Fruit fly (Drosophila melanogaster) whole organism, embryonic: Measurements from ENCODE around the gene CG42824.
A peak's percentile ranks its signal among the peaks of the same experiment; 100 is the strongest.

Source experiments
- CG10321 ChIP-seq: fragments of 200-800 bp; sonication (Bioruptor generic); IDR thresholded peaks from 2 replicates; pipeline ENCODE4 v1.3.6; 2022; ENCODE audit warnings: missing biosample characterization, missing genetic modification characterization
- CG10431 ChIP-seq: fragments of 200-800 bp; sonication (Bioruptor generic); optimal IDR thresholded peaks from 3 replicates; lab custom pipeline; 2018; ENCODE audit warnings: missing biosample characterization, mild to moderate bottlenecking, missing genetic modification characterization
- CG10462 ChIP-seq: fragments of 200-800 bp; sonication (Bioruptor generic); optimal IDR thresholded peaks from 2 replicates; lab custom pipeline; 2016; ENCODE audit warnings: missing biosample characterization, missing genetic modification characterization
- CG10959 ChIP-seq: fragments of 200-800 bp; sonication (Bioruptor generic); IDR thresholded peaks from 2 replicates; pipeline ENCODE4 v1.3.6; 2022; ENCODE audit warnings: missing biosample characterization, missing genetic modification characterization
- CG11560 ChIP-seq: fragments of 200-800 bp; sonication (Bioruptor generic); IDR thresholded peaks from 3 replicates; pipeline ENCODE4 v1.3.6; 2022; ENCODE audit warnings: missing biosample characterization, missing genetic modification characterization
- CG13123 ChIP-seq: fragments of 200-800 bp; sonication (Bioruptor generic); optimal IDR thresholded peaks from 2 replicates; lab custom pipeline; 2016; ENCODE audit warnings: missing biosample characterization, missing genetic modification characterization
- CG14441 ChIP-seq: fragments of 200-800 bp; sonication (Bioruptor generic); IDR thresholded peaks from 2 replicates; pipeline ENCODE4 v1.3.6; 2022; ENCODE audit warnings: missing biosample characterization, missing genetic modification characterization
- CG17328 ChIP-seq: fragments of 200-800 bp; sonication (Bioruptor generic); IDR thresholded peaks from 2 replicates; pipeline ENCODE4 v1.3.6; 2022; ENCODE audit warnings: missing biosample characterization, missing genetic modification characterization
- CG2120 ChIP-seq: fragments of 200-800 bp; sonication (Bioruptor generic); optimal IDR thresholded peaks from 3 replicates; lab custom pipeline; 2016; ENCODE audit warnings: missing biosample characterization, missing genetic modification characterization
- CG30403 ChIP-seq: fragments of 200-800 bp; sonication (Bioruptor generic); optimal IDR thresholded peaks from 3 replicates; lab custom pipeline; 2016; ENCODE audit warnings: missing biosample characterization, missing genetic modification characterization
- CG3163 ChIP-seq: fragments of 200-800 bp; sonication (Bioruptor generic); optimal IDR thresholded peaks from 3 replicates; lab custom pipeline; 2016; ENCODE audit warnings: missing biosample characterization, missing genetic modification characterization
- CG34224 ChIP-seq: fragments of 200-800 bp; sonication (Bioruptor generic); IDR thresholded peaks from 3 replicates; pipeline ENCODE4 v1.3.6; 2022; ENCODE audit warnings: missing biosample characterization, missing genetic modification characterization; ENCODE audit not compliant: partially characterized antibody
- CG4328 ChIP-seq: fragments of 200-800 bp; sonication (Bioruptor generic); optimal IDR thresholded peaks from 3 replicates; lab custom pipeline; 2017; ENCODE audit warnings: missing biosample characterization, missing genetic modification reagents, missing genetic modification characterization
- CG4404 ChIP-seq: fragments of 200-800 bp; sonication (Bioruptor generic); IDR thresholded peaks from 2 replicates; pipeline ENCODE4 v1.3.6; 2022; ENCODE audit warnings: missing biosample characterization, missing genetic modification characterization
- CG4424 ChIP-seq: fragments of 200-800 bp; sonication (Bioruptor generic); optimal IDR thresholded peaks from 3 replicates; lab custom pipeline; 2016; ENCODE audit warnings: missing biosample characterization, missing genetic modification characterization
- CG4617 ChIP-seq: fragments of 200-800 bp; sonication (Bioruptor generic); optimal IDR thresholded peaks from 3 replicates; lab custom pipeline; 2016; ENCODE audit warnings: missing biosample characterization, missing genetic modification characterization, borderline replicate concordance
- CG6689 ChIP-seq: fragments of 200-800 bp; sonication (Bioruptor generic); IDR thresholded peaks from 2 replicates; pipeline ENCODE4 v1.3.6; 2022; ENCODE audit warnings: missing biosample characterization, missing genetic modification characterization
- CG9797 ChIP-seq: fragments of 200-800 bp; sonication (Bioruptor generic); optimal IDR thresholded peaks from 3 replicates; lab custom pipeline; 2018; ENCODE audit warnings: missing biosample characterization, mild to moderate bottlenecking, missing genetic modification characterization
- D19B ChIP-seq: fragments of 200-800 bp; sonication (Bioruptor generic); optimal IDR thresholded peaks from 2 replicates; lab custom pipeline; 2017; ENCODE audit warnings: missing biosample characterization, mild to moderate bottlenecking, missing genetic modification characterization
- H2.0 ChIP-seq: fragments of 200-800 bp; sonication (Bioruptor generic); IDR thresholded peaks from 2 replicates; pipeline ENCODE4 v1.3.6; 2022; ENCODE audit warnings: missing biosample characterization, missing genetic modification characterization
- HLH4C ChIP-seq: fragments of 200-800 bp; sonication (Bioruptor generic); IDR thresholded peaks from 3 replicates; pipeline ENCODE4 v1.3.6; 2022; ENCODE audit warnings: missing biosample characterization, missing genetic modification characterization; ENCODE audit not compliant: partially characterized antibody
- Hand ChIP-seq: fragments of 200-800 bp; sonication (Bioruptor generic); optimal IDR thresholded peaks from 2 replicates; lab custom pipeline; 2017; ENCODE audit warnings: mild to moderate bottlenecking, missing biosample characterization, missing genetic modification reagents, missing genetic modification characterization
- Hsf ChIP-seq: fragments of 200-800 bp; sonication (Bioruptor generic); optimal IDR thresholded peaks from 3 replicates; lab custom pipeline; 2016; ENCODE audit warnings: missing biosample characterization, missing genetic modification characterization
- Lpt ChIP-seq: fragments of >200 bp; optimal IDR thresholded peaks from 2 replicates; lab custom pipeline; 2018; ENCODE audit warnings: missing biosample characterization, missing genetic modification characterization
- NFAT ChIP-seq: fragments of 200-800 bp; sonication (Bioruptor generic); IDR thresholded peaks from 2 replicates; pipeline ENCODE4 v1.3.6; 2022; ENCODE audit warnings: missing biosample characterization, missing genetic modification characterization
- Nf-YC ChIP-seq: fragments of 200-800 bp; optimal IDR thresholded peaks from 3 replicates; lab custom pipeline; 2019; ENCODE audit warnings: missing biosample characterization, mild to moderate bottlenecking, missing genetic modification characterization, moderate library complexity
- Oaz ChIP-seq: fragments of 200-800 bp; sonication (Bioruptor generic); IDR thresholded peaks from 2 replicates; pipeline ENCODE4 v1.3.6; 2022; ENCODE audit warnings: missing biosample characterization, missing genetic modification characterization
- Rx ChIP-seq: fragments of 200-800 bp; sonication (Bioruptor generic); IDR thresholded peaks from 2 replicates; pipeline ENCODE4 v1.3.6; 2022; ENCODE audit warnings: missing biosample characterization, missing genetic modification characterization
- btn ChIP-seq: fragments of 200-800 bp; sonication (Bioruptor generic); optimal IDR thresholded peaks from 2 replicates; lab custom pipeline; 2016; ENCODE audit warnings: missing biosample characterization, missing genetic modification characterization
- cas ChIP-seq: fragments of 200-800 bp; sonication (Bioruptor generic); IDR thresholded peaks from 2 replicates; pipeline ENCODE4 v1.3.6; 2022; ENCODE audit warnings: missing biosample characterization, missing genetic modification characterization
- chinmo ChIP-seq: fragments of 200-800 bp; sonication (Bioruptor generic); IDR thresholded peaks from 4 replicates; pipeline ENCODE4 v1.3.6; 2022; ENCODE audit warnings: missing biosample characterization, missing genetic modification characterization; ENCODE audit not compliant: partially characterized antibody
- ci ChIP-seq: fragments of 200-800 bp; sonication (Bioruptor generic); IDR thresholded peaks from 3 replicates; pipeline ENCODE4 v1.3.6; 2022; ENCODE audit warnings: missing biosample characterization, missing genetic modification characterization
- crp ChIP-seq, 2 experiments: fragments of 200-800 bp; sonication (Bioruptor generic); optimal IDR thresholded peaks; 2 replicates in 1 of 2; 3 replicates in 1 of 2; lab custom pipeline; 2017; ENCODE audit warnings: missing biosample characterization in 2 of 2, missing genetic modification characterization in 2 of 2, mild to moderate bottlenecking in 1 of 2, moderate library complexity in 1 of 2
- dpn ChIP-seq, 2 experiments: fragments of 200-800 bp; sonication (Bioruptor generic); optimal IDR thresholded peaks; 3 replicates each; lab custom pipeline; 2016; ENCODE audit warnings: missing biosample characterization in 2 of 2, missing genetic modification characterization in 2 of 2
- ewg ChIP-seq: fragments of 200-800 bp; sonication (Bioruptor generic); optimal IDR thresholded peaks from 3 replicates; lab custom pipeline; 2017; ENCODE audit warnings: mild to moderate bottlenecking, missing biosample characterization, missing genetic modification reagents, missing genetic modification characterization
- gcm2 ChIP-seq: fragments of 200-800 bp; sonication (Bioruptor generic); optimal IDR thresholded peaks from 2 replicates; lab custom pipeline; 2016; ENCODE audit warnings: missing biosample characterization, missing genetic modification characterization
- hbn ChIP-seq: fragments of 200-800 bp; sonication (Bioruptor generic); IDR thresholded peaks from 2 replicates; pipeline ENCODE4 v1.3.6; 2022; ENCODE audit warnings: missing biosample characterization, missing genetic modification characterization; ENCODE audit not compliant: partially characterized antibody
- hkb ChIP-seq, 2 experiments: fragments of 200-800 bp in 1 of 2; fragments of >200 bp in 1 of 2; sonication (Bioruptor generic) in 1 of 2; IDR thresholded peaks in 1 of 2; optimal IDR thresholded peaks in 1 of 2; 2 replicates each; pipeline versions ENCODE4 v1.3.6 to Lab custom; 2017 to 2022; ENCODE audit warnings: missing biosample characterization in 1 of 2, missing genetic modification characterization in 1 of 2
- lola ChIP-seq, 3 experiments: fragments of >200 bp in 2 of 3; fragments of 200-800 bp in 1 of 3; sonication (Bioruptor generic) in 1 of 3; optimal IDR thresholded peaks; 2 replicates each; lab custom pipeline; 2017 to 2019; ENCODE audit warnings: missing biosample characterization in 3 of 3, missing genetic modification characterization in 3 of 3, mild to moderate bottlenecking in 1 of 3, moderate library complexity in 1 of 3
- lov ChIP-seq, 2 experiments: fragments of 200-800 bp in 1 of 2; fragments of >200 bp in 1 of 2; sonication (Bioruptor generic) in 1 of 2; IDR thresholded peaks in 1 of 2; optimal IDR thresholded peaks in 1 of 2; 2 replicates in 1 of 2; 3 replicates in 1 of 2; pipeline versions ENCODE4 v1.3.6 to Lab custom; 2017 to 2022; ENCODE audit warnings: missing biosample characterization in 1 of 2, missing genetic modification characterization in 1 of 2
- nerfin-2 ChIP-seq: fragments of 200-800 bp; sonication (Bioruptor generic); IDR thresholded peaks from 2 replicates; pipeline ENCODE4 v1.3.6; 2022; ENCODE audit warnings: missing biosample characterization, missing genetic modification characterization; ENCODE audit not compliant: partially characterized antibody
- pzg ChIP-seq: fragments of 200-800 bp; sonication (Bioruptor generic); optimal IDR thresholded peaks from 3 replicates; lab custom pipeline; 2018; ENCODE audit warnings: missing biosample characterization, mild to moderate bottlenecking, missing genetic modification characterization, moderate library complexity
- ranshi ChIP-seq: fragments of 200-800 bp; sonication (Bioruptor generic); IDR thresholded peaks from 2 replicates; pipeline ENCODE4 v1.3.6; 2022; ENCODE audit warnings: missing biosample characterization, missing genetic modification characterization
- row ChIP-seq: fragments of 200-800 bp; sonication (Bioruptor generic); IDR thresholded peaks from 3 replicates; pipeline ENCODE4 v1.3.6; 2022; ENCODE audit warnings: missing biosample characterization, missing genetic modification characterization
- schlank ChIP-seq: fragments of 200-800 bp; sonication (Bioruptor generic); optimal IDR thresholded peaks from 2 replicates; lab custom pipeline; 2018; ENCODE audit warnings: missing biosample characterization, mild to moderate bottlenecking, missing genetic modification characterization
- sug ChIP-seq: fragments of 200-800 bp; optimal IDR thresholded peaks from 2 replicates; lab custom pipeline; 2019; ENCODE audit warnings: missing biosample characterization, mild to moderate bottlenecking, missing genetic modification characterization, moderate library complexity
- toy ChIP-seq: fragments of 200-800 bp; sonication (Bioruptor generic); IDR thresholded peaks from 2 replicates; pipeline ENCODE4 v1.3.6; 2022; ENCODE audit warnings: missing biosample characterization, missing genetic modification characterization
- trem ChIP-seq: fragments of 200-800 bp; optimal IDR thresholded peaks from 3 replicates; lab custom pipeline; 2019; ENCODE audit warnings: missing biosample characterization, mild to moderate bottlenecking, missing genetic modification characterization, moderate library complexity
- zf30C ChIP-seq: fragments of 200-800 bp; sonication (Bioruptor generic); optimal IDR thresholded peaks from 3 replicates; lab custom pipeline; 2018; ENCODE audit warnings: missing biosample characterization, mild to moderate bottlenecking, missing genetic modification characterization

CG42824 gene

dm6 chr3R:17402434-17402833 is 3.9 kb downstream of the CG42824 start, which contains the start of gene Sur-8 (continued):
- 0 out of 3 replicates have a peak, but pooled peaks have one; percentile 28 for TF ChIP-seq HLH4C (GFP tag; lab: Robert Waterston, UW)
- TF ChIP-seq CG4617 (GFP tag; lab: Kevin White, UChicago) = peak; percentile 32
- 0 out of 3 replicates have a peak, but pooled peaks have one; percentile 39 for TF ChIP-seq CG11560 (tag; lab: Robert Waterston, UW)
- TF ChIP-seq NFAT (GFP tag; lab: Robert Waterston, UW) = peak; percentile 91
- 0 out of 2 replicates have a peak, but pooled peaks have one; percentile 24 for TF ChIP-seq cas (GFP tag; lab: Robert Waterston, UW)
- peak; percentile 62 for TF ChIP-seq H2.0 (GFP tag; lab: Robert Waterston, UW)
- peak; percentile 99 for TF ChIP-seq ewg
- 0 out of 4 replicates have a peak, but pooled peaks have one; percentile 26 for TF ChIP-seq chinmo
- TF ChIP-seq CG4424 (GFP tag; lab: Kevin White, UChicago) = peak; percentile 58
- TF ChIP-seq Hsf (GFP tag; lab: Kevin White, UChicago) = peak; percentile 77
- TF ChIP-seq Nf-YC = peak; percentile 50
- TF ChIP-seq CG17328 (GFP tag; lab: Robert Waterston, UW) = peak; percentile 70
- TF ChIP-seq ci = peak; percentile 86
- 0 out of 3 replicates have a peak, but pooled peaks have one; percentile 22 for TF ChIP-seq row (GFP tag; lab: Robert Waterston, UW)
- TF ChIP-seq CG10462 (GFP tag; lab: Kevin White, UChicago) = no peak
- TF ChIP-seq CG4404 = no peak
- TF ChIP-seq schlank (tag; lab: Kevin White, UChicago) = no peak
- peak; percentile 7 for TF ChIP-seq CG3163
- no peak for TF ChIP-seq D19B
- peak; percentile 53 for TF ChIP-seq sug (tag; lab: Kevin White, UChicago)
- 0 out of 2 replicates have a peak, but pooled peaks have one; percentile 45 for TF ChIP-seq Oaz
- no peak for TF ChIP-seq crp (GFP tag; optimal IDR thresholded peaks at IDR 0.05; lab: Kevin White, UChicago)
- TF ChIP-seq CG14441 = peak; percentile 73
- no peak for TF ChIP-seq nerfin-2
- TF ChIP-seq CG13123 = peak; percentile 38
- TF ChIP-seq dpn (GFP tag; optimal IDR thresholded peaks at IDR 0.05; lab: Kevin White, UChicago) = peak; percentile 72 to 77
- TF ChIP-seq CG10959 = peak; percentile 29; the same call in 1 of the 2 replicates
- TF ChIP-seq CG9797 (GFP tag; lab: Kevin White, UChicago) = no peak
- TF ChIP-seq Hand (GFP tag; lab: Kevin White, UChicago) = no peak
- no peak for TF ChIP-seq CG10321 (GFP tag; lab: Robert Waterston, UW)
- no peak for TF ChIP-seq CG34224 (GFP tag; lab: Robert Waterston, UW)
- TF ChIP-seq Lpt (GFP tag; lab: Kevin White, UChicago) = no peak
- peak; percentile 64 for TF ChIP-seq CG2120 (GFP tag; lab: Kevin White, UChicago)
- TF ChIP-seq trem = no peak
- peak; percentile 65 for TF ChIP-seq CG30403 (GFP tag; lab: Kevin White, UChicago)
- TF ChIP-seq lov (optimal IDR thresholded peaks at IDR 0.05; lab: Kevin White, UChicago) = no peak
- TF ChIP-seq lov (GFP tag; IDR thresholded peaks at IDR 0.05; lab: Robert Waterston, UW) = no peak
- TF ChIP-seq CG6689 (GFP tag; lab: Robert Waterston, UW) = peak; percentile 45; the same call in 1 of the 2 replicates
- TF ChIP-seq CG4328 (GFP tag; lab: Kevin White, UChicago) = peak; percentile 21
- TF ChIP-seq toy (GFP tag; lab: Robert Waterston, UW) = peak; percentile 21; the same call in 1 of the 2 replicates
- TF ChIP-seq Rx (GFP tag; lab: Robert Waterston, UW) = peak; percentile 70
- no peak for TF ChIP-seq gcm2 (GFP tag; lab: Kevin White, UChicago)
- peak; percentile 35 for TF ChIP-seq pzg
- TF ChIP-seq zf30C (GFP tag; lab: Kevin White, UChicago) = no peak
- TF ChIP-seq btn (GFP tag; lab: Kevin White, UChicago) = no peak
- no peak for TF ChIP-seq hbn (GFP tag; lab: Robert Waterston, UW)
- 0 out of 2 replicates have a peak, but pooled peaks have one; percentile 22 for TF ChIP-seq ranshi (GFP tag; lab: Robert Waterston, UW)
- TF ChIP-seq hkb (optimal IDR thresholded peaks at IDR 0.05; lab: Kevin White, UChicago) = no peak
- peak; percentile 56; the same call in 1 of the 2 replicates for TF ChIP-seq hkb (GFP tag; IDR thresholded peaks at IDR 0.05; lab: Robert Waterston, UW)
- TF ChIP-seq CG10431 = peak; percentile 39
- TF ChIP-seq lola (GFP tag; optimal IDR thresholded peaks at IDR 0.05; lab: Kevin White, UChicago) = no peak
